Worm (Caenorhabditis elegans): Measurements from ENCODE around the gene fmi-1.

The fmi-1 gene

ce11 chrV:13020638-13021037, 1.8 kb downstream of the fmi-1 start:
- TF ChIP-seq cnd-1 (tag; optimal IDR thresholded peaks at IDR 0.05), result peak; percentile 40
- peak; percentile 69 for TF ChIP-seq ces-1 (GFP tag; optimal IDR thresholded peaks at IDR 0.05)
- no peak for TF ChIP-seq nhr-76 (tag; optimal IDR thresholded peaks at IDR 0.05)
- peak; percentile 16 for TF ChIP-seq mls-2 (tag; optimal IDR thresholded peaks at IDR 0.05)
- no peak for TF ChIP-seq unc-62 (GFP tag; optimal IDR thresholded peaks at IDR 0.05)
- TF ChIP-seq ham-2 (GFP tag; optimal IDR thresholded peaks at IDR 0.05), result peak; percentile 66

- TF ChIP-seq elt-3 (tag; optimal IDR thresholded peaks at IDR 0.05) (no peak), lin-32 (GFP tag; optimal IDR thresholded peaks at IDR 0.05) (peak; percentile 94), mls-2 (tag; optimal IDR thresholded peaks at IDR 0.05) (no peak), nhr-28 (tag; optimal IDR thresholded peaks at IDR 0.05) (no peak), drap-1 (GFP tag; optimal IDR thresholded peaks at IDR 0.05) (no peak), cnd-1 (tag; optimal IDR thresholded peaks at IDR 0.05) (peak; percentile 89), lin-13 (tag; optimal IDR thresholded peaks at IDR 0.05) (no peak), nhr-2 (tag; optimal IDR thresholded peaks at IDR 0.05) (no peak)
Observed at ce11 chrV:13021540-13021939, 2.7 kb downstream of the fmi-1 start.

DNA sequence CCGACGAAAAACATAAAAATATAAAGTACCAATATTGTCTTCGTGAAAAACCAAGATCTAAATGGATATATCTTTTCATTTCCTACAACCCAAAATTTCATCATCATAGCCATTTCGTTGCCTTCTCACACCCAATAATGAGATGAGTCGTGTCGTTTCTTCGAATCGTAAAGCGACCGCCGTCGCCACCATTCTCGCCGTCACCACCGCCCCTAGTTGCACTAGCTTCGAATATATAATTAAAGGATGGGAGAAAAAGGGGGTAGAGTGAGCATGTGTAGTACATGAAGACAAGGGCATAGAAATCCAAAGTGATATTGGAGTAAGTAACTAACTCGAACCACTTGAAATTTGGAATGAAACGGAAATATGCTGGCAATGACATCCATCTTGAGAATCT, 3.4 kb downstream of the fmi-1 start:
- TF ChIP-seq lin-32 (GFP tag; optimal IDR thresholded peaks at IDR 0.05), result no peak
- TF ChIP-seq drap-1 (GFP tag; optimal IDR thresholded peaks at IDR 0.05), result no peak
- no peak for TF ChIP-seq sptf-1 (tag; optimal IDR thresholded peaks at IDR 0.05)
- no peak for TF ChIP-seq ceh-39 (tag; optimal IDR thresholded peaks at IDR 0.05)
- TF ChIP-seq ces-1 (GFP tag; optimal IDR thresholded peaks at IDR 0.05), result peak; percentile 91
- no peak for TF ChIP-seq pha-4 (tag; optimal IDR thresholded peaks at IDR 0.05)
- no peak for TF ChIP-seq ceh-43 (GFP tag; optimal IDR thresholded peaks at IDR 0.05)
- TF ChIP-seq cnd-1 (tag; optimal IDR thresholded peaks at IDR 0.05), result no peak

DNA sequence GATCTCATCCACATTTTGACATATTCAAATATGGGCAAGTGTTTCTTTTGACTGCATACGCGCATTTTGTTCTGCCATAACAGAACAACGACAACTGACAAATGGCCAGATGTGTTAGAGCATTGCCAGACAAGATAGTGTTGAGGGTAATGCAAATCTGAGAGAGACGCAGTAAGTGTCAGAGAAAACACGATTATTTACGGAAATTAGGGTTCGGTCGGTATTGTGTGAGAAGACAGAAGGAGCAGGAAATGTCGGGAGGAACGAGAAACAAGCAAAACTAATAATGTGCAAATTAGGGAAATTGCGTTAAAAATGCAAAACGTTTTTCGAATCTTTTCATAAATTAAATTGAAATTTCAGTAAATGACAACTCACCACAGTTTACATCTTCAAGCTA, 5.6 kb downstream of the fmi-1 start:
- TF ChIP-seq unc-62 (GFP tag; optimal IDR thresholded peaks at IDR 0.05) (peak; percentile 45), hlh-1 (tag; optimal IDR thresholded peaks at IDR 0.05) (peak; percentile 5), ces-1 (GFP tag; optimal IDR thresholded peaks at IDR 0.05) (peak; percentile 100), nhr-237 (tag; optimal IDR thresholded peaks at IDR 0.05) (no peak), mab-5 (tag; optimal IDR thresholded peaks at IDR 0.05) (no peak), cnd-1 (tag; optimal IDR thresholded peaks at IDR 0.05) (peak; percentile 64), M03D4.4 (tag; optimal IDR thresholded peaks at IDR 0.05) (no peak), nhr-2 (tag; optimal IDR thresholded peaks at IDR 0.05) (peak; percentile 10)

- no peak for TF ChIP-seq ham-2 (GFP tag; optimal IDR thresholded peaks at IDR 0.05)
- peak; percentile 85 for TF ChIP-seq nhr-2 (tag; optimal IDR thresholded peaks at IDR 0.05)
- TF ChIP-seq ces-1 (GFP tag; optimal IDR thresholded peaks at IDR 0.05), result peak; percentile 54
Observed at ce11 chrV:13025283-13025682, 6.4 kb downstream of the fmi-1 start.

DNA sequence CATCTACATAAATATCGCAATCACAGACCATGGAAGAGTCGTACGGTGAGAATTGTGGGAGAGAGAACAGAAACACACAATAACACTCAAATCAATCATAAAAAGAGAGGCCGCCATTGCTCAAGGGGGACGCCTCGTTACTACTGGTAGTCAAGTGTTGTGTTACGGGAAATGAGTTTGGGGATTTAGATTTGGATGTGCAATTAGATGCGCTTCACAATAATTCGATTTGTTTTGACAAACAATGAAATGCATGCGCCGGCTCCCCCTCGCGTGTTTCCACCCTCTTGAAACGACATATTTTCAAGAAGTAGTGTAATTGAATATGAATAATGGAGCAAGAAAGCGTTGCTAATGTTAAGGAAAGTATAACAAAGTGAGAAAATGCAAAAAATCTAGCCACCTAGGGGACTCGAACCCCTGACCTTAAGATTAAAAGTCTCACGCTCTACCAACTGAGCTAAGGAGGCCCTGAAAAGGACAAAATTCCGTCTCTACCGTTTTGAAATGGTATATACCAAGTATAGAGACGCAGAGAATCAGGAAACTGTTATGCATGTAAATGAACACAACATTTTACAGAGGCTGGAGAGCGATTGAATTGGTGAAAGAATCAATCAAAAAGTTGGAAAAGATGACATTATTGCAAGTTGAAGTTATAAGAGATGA, 7.9 kb downstream of the fmi-1 start:
- TF ChIP-seq ham-2 (GFP tag; optimal IDR thresholded peaks at IDR 0.05) (no peak), ces-1 (GFP tag; optimal IDR thresholded peaks at IDR 0.05) (peak; percentile 94), unc-39 (tag; optimal IDR thresholded peaks at IDR 0.05) (no peak), zip-8 (tag; optimal IDR thresholded peaks at IDR 0.05) (peak; percentile 78), tbx-8 (GFP tag; optimal IDR thresholded peaks at IDR 0.05) (no peak), mep-1 (tag; optimal IDR thresholded peaks at IDR 0.05) (no peak), pha-4 (tag; optimal IDR thresholded peaks at IDR 0.05) (no peak), ceh-43 (GFP tag; optimal IDR thresholded peaks at IDR 0.05) (no peak)

DNA sequence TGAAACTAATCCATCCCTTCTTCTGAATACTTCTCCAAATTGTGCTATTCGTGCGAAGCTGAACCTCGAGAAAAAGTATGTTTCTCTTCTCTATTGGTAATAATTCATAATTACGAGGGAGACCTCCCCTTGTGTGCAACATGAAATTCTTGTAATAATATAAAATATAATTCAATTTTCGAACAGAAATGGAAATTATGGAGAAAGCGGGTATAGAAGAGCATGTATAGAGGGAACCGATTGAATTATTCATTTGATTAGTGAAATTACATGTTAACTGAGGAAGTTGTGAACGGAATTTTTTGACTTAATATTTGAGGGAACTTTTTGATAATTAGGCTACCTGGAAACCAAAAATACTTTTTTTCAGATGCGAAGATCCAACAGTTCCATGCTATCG, 10.0 kb downstream of the fmi-1 start:
- no peak for TF ChIP-seq unc-39 (tag; optimal IDR thresholded peaks at IDR 0.05)
- peak; percentile 99 for TF ChIP-seq ces-1 (GFP tag; optimal IDR thresholded peaks at IDR 0.05)

- TF ChIP-seq ztf-11 (tag; optimal IDR thresholded peaks at IDR 0.05) (no peak), bed-3 (GFP tag; optimal IDR thresholded peaks at IDR 0.05) (no peak), snpc-4 (tag; optimal IDR thresholded peaks at IDR 0.05) (no peak), pha-4 (tag; optimal IDR thresholded peaks at IDR 0.05) (no peak), sptf-1 (tag; optimal IDR thresholded peaks at IDR 0.05) (no peak)
Observed at ce11 chrV:13033223-13033622, 14.4 kb downstream of the fmi-1 start, which contains the start of gene W07G4.1. Gene W07G4.1, plus strand, starts transcription at chrV:13033523.

Measured in whole organism, mixed stage, embryonic.